Worm (Caenorhabditis elegans): ENCODE results near the gene grl-10.

grl-10 gene

DNA sequence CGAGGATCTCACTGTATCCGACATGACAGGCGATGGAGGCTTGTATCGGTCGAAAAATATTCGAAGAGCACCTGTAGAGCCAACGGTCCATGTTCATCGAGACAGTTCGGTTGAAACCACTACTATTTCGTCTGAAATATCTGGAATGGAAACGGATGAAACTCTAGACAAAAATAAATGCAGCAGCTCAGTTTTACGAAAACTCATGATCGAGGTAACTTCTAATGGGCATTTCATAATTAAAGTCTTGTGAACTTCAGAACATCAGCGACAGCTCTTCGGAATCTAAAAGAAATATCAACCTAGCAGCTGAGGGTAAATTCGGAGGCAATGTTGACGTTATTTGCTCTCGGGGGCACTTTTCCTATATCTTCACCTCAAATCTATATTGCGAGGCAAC, 881 bp downstream of the grl-10 start:
- TF ChIP-seq duxl-1 (tag; optimal IDR thresholded peaks at IDR 0.05; ENCODE audit: poor library complexity), result peak; percentile 19
- TF ChIP-seq Y48G9A.11 (GFP tag; IDR thresholded peaks at IDR 0.05), result no peak
- no peak for TF ChIP-seq vab-7 (GFP tag; IDR thresholded peaks at IDR 0.05)
- TF ChIP-seq F49E8.2 (tag; optimal IDR thresholded peaks at IDR 0.05; ENCODE audit: borderline replicate concordance), result peak; percentile 13

DNA sequence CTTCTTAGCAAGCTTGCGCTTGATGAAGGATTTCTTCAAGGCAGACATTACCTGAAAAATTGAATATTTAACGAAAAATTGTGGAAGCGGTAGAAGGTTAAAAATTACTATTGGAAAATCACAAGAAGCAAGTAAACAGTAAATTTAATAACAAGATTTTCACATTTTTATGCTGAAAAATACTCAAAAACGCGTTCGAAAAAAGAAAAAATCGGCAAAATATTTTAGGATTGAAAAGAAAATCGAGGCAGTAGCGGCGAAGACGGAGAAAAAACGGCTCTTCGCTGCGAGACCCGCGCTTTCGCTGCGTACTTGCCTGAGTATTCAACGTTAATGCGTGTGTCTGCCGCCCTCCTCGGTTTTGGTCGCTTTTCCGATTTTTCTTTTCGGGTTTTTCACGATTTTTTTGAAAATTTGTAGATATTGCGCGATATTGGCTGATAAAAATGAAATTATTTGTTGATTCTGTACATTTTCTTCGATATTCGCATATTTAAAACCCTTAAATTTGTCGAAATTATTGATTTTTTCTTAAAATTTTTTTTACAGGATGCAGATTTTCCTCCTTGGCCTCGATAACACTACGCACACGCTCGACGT, 1.8 kb downstream of the grl-10 start, which contains the start of the genes rpl-39 and rps-30:
TSS of gene rpl-39 (minus strand) at position 51 of the 600 bp plus-strand sequence.
TSS of gene rps-30 (plus strand) at position 550 of the 600 bp plus-strand sequence.
- TF ChIP-seq aha-1 (tag) (peak; percentile 48), ceh-44 (GFP tag; IDR thresholded peaks at IDR 0.05) (no peak), Y75B8A.6 (GFP tag; IDR thresholded peaks at IDR 0.05) (no peak), T26A8.4 (GFP tag; IDR thresholded peaks at IDR 0.05) (no peak), aly-2 (tag; optimal IDR thresholded peaks at IDR 0.05) (no peak), lin-13 (GFP tag; optimal IDR thresholded peaks at IDR 0.05) (peak; percentile 77), ceh-32 (tag; optimal IDR thresholded peaks at IDR 0.05; ENCODE audit: poor library complexity) (no peak), dmd-9 (GFP tag; IDR thresholded peaks at IDR 0.05) (no peak), nhr-102 (tag; optimal IDR thresholded peaks at IDR 0.05) (peak; percentile 33), nhr-48 (tag; optimal IDR thresholded peaks at IDR 0.05) (peak; percentile 16), snpc-4 (tag; optimal IDR thresholded peaks at IDR 0.05) (no peak), mes-2 (tag; optimal IDR thresholded peaks at IDR 0.05; ENCODE audit: poor library complexity, severe bottlenecking) (peak; percentile 87), arid-1 (GFP tag; conservative IDR thresholded peaks at IDR 0.05) (0 out of 2 replicates have a peak, but pooled peaks have one; percentile 26), hlh-30 (tag; optimal IDR thresholded peaks at IDR 0.05; ENCODE audit: insufficient read depth) (peak; percentile 78), ceh-28 (tag; optimal IDR thresholded peaks at IDR 0.05) (no peak), dmd-6 (GFP tag; IDR thresholded peaks at IDR 0.05) (peak; percentile 79), attf-4 (tag; optimal IDR thresholded peaks at IDR 0.05) (no peak), nhr-25 (tag; optimal IDR thresholded peaks at IDR 0.05; ENCODE audit: borderline replicate concordance, insufficient read depth) (peak; percentile 72), ceh-62 (tag; optimal IDR thresholded peaks at IDR 0.05) (no peak), F49E8.2 (tag; optimal IDR thresholded peaks at IDR 0.05; ENCODE audit: borderline replicate concordance) (no peak), spr-3 (GFP tag; optimal IDR thresholded peaks at IDR 0.05) (no peak), Y5F2A.4 (GFP tag; optimal IDR thresholded peaks at IDR 0.05) (no peak), mxl-2 (GFP tag; conservative IDR thresholded peaks at IDR 0.05) (no peak), pha-4 (GFP tag; IDR thresholded peaks at IDR 0.05) (0 out of 2 replicates have a peak, but pooled peaks have one; percentile 38), pha-4 (tag; optimal IDR thresholded peaks at IDR 0.05) (peak; percentile 1), ceh-82 (tag; optimal IDR thresholded peaks at IDR 0.05) (no peak), hif-1 (tag; optimal IDR thresholded peaks at IDR 0.05) (peak in 1 of 2 experiments; percentile 83), jun-1 (tag; optimal IDR thresholded peaks at IDR 0.05) (peak; percentile 4), pqm-1 (tag; optimal IDR thresholded peaks at IDR 0.05) (peak; percentile 11), set-16 (GFP tag; IDR thresholded peaks at IDR 0.05) (peak; percentile 35; the same call in 1 of the 2 replicates), nhr-28 (tag; optimal IDR thresholded peaks at IDR 0.05) (peak; percentile 81), F37D6.2 (tag; optimal IDR thresholded peaks at IDR 0.05) (peak; percentile 16), snpc-1.2 (GFP tag; IDR thresholded peaks at IDR 0.05) (no peak), R02D3.7 (tag; optimal IDR thresholded peaks at IDR 0.05) (peak; percentile 44), unc-130 (GFP tag; optimal IDR thresholded peaks at IDR 0.05) (peak; percentile 52), F10B5.3 (tag; optimal IDR thresholded peaks at IDR 0.05) (no peak), lin-29 (GFP tag; IDR thresholded peaks at IDR 0.05) (peak; percentile 58), hmg-1.1 (GFP tag; IDR thresholded peaks at IDR 0.05) (peak; percentile 81), egl-43 (GFP tag; IDR thresholded peaks at IDR 0.05) (no peak), madf-9 (GFP tag; conservative IDR thresholded peaks at IDR 0.05) (0 out of 2 replicates have a peak, but pooled peaks have one; percentile 26), nhr-11 (tag; optimal IDR thresholded peaks at IDR 0.05) (peak; percentile 87), lin-38 (GFP tag; IDR thresholded peaks at IDR 0.05) (peak; percentile 80), hlh-11 (tag; optimal IDR thresholded peaks at IDR 0.05) (peak; percentile 83), ZK546.5 (tag; optimal IDR thresholded peaks at IDR 0.05) (no peak), ama-1 (optimal IDR thresholded peaks at IDR 0.05) (peak; percentile 40)
